Worm (Caenorhabditis elegans) whole organism, L4 larva: ENCODE measurements around the gene F55E10.4.

ENCODE experiments used
- F26F4.8 ChIP-seq: fragments of 200-800 bp; sonication (Bioruptor generic); conservative IDR thresholded peaks from 2 replicates; pipeline ENCODE4 v1.3.6; 2022; ENCODE audit warnings: missing genetic modification characterization, missing compliant biosample characterization
- F37D6.2 ChIP-seq: sonication (generic microtip); optimal IDR thresholded peaks from 2 replicates; lab custom pipeline; 2016; ENCODE audit warnings: mild to moderate bottlenecking, missing genetic modification characterization, missing compliant biosample characterization
- R02D3.7 ChIP-seq: fragments of 150-350 bp; sonication (generic microtip); optimal IDR thresholded peaks from 3 replicates; lab custom pipeline; 2014; ENCODE audit warnings: missing biosample characterization, missing genetic modification characterization
- T20F7.1 ChIP-seq: fragments of 200-800 bp; sonication (Bioruptor generic); optimal IDR thresholded peaks from 2 replicates; lab custom pipeline; 2018; ENCODE audit warnings: mild to moderate bottlenecking, missing genetic modification characterization, missing compliant biosample characterization
- T26A8.4 ChIP-seq: fragments of 200-800 bp; sonication (Bioruptor generic); IDR thresholded peaks from 2 replicates; pipeline ENCODE4 v1.3.6; 2022; ENCODE audit warnings: missing genetic modification characterization, missing compliant biosample characterization
- ZK337.2 ChIP-seq: fragments of 200-800 bp; sonication (Bioruptor generic); IDR thresholded peaks from 2 replicates; pipeline ENCODE4 v1.3.6; 2022; ENCODE audit warnings: missing genetic modification reagents, missing genetic modification characterization, missing compliant biosample characterization
- aha-1 ChIP-seq: fragments of 150-350 bp; peaks from one replicate; lab custom pipeline; 2014; ENCODE audit warnings: missing biosample characterization, missing genetic modification characterization
- attf-4 ChIP-seq: sonication (generic microtip); optimal IDR thresholded peaks from 3 replicates; lab custom pipeline; 2017; ENCODE audit warnings: missing biosample characterization, missing genetic modification characterization
- ctbp-1 ChIP-seq: fragments of 200-800 bp; sonication (Bioruptor generic); IDR thresholded peaks from 2 replicates; pipeline ENCODE4 v1.3.6; 2022; ENCODE audit warnings: missing genetic modification reagents, missing genetic modification characterization, missing compliant biosample characterization
- daf-16 ChIP-seq, 3 experiments: sonication (generic microtip); optimal IDR thresholded peaks; 2 replicates each; lab custom pipeline; 2016 to 2017; ENCODE audit warnings: missing genetic modification characterization in 3 of 3, missing genetic modification reagents in 3 of 3, mild to moderate bottlenecking in 2 of 3, missing compliant biosample characterization in 2 of 3, missing biosample characterization in 1 of 3, moderate library complexity in 1 of 3
- dmd-6 ChIP-seq: fragments of 200-800 bp; sonication (Bioruptor generic); IDR thresholded peaks from 2 replicates; pipeline ENCODE4 v1.3.6; 2022; ENCODE audit warnings: missing genetic modification reagents, missing genetic modification characterization, missing compliant biosample characterization
- dmd-8 ChIP-seq: fragments of 200-800 bp; sonication (Bioruptor generic); IDR thresholded peaks from 2 replicates; pipeline ENCODE4 v1.3.6; 2022; ENCODE audit warnings: missing genetic modification characterization, missing compliant biosample characterization
- dpl-1 ChIP-seq: fragments of 150-350 bp; optimal IDR thresholded peaks from 2 replicates; lab custom pipeline; 2014; ENCODE audit warnings: missing biosample characterization, missing genetic modification reagents, missing genetic modification characterization
- duxl-1 ChIP-seq: sonication (generic microtip); optimal IDR thresholded peaks from 2 replicates; lab custom pipeline; 2016; ENCODE audit warnings: mild to moderate bottlenecking, missing genetic modification characterization, moderate library complexity, missing compliant biosample characterization; ENCODE audit not compliant: poor library complexity
- dve-1 ChIP-seq: sonication (generic microtip); optimal IDR thresholded peaks from 2 replicates; lab custom pipeline; 2017; ENCODE audit warnings: antibody characterized with exemption, mild to moderate bottlenecking, missing genetic modification characterization, missing compliant biosample characterization; ENCODE audit not compliant: insufficient read depth
- egl-43 ChIP-seq: fragments of 200-800 bp; sonication (Bioruptor generic); IDR thresholded peaks from 2 replicates; pipeline ENCODE4 v1.3.6; 2022; ENCODE audit warnings: missing genetic modification reagents, missing genetic modification characterization, missing compliant biosample characterization
- fkh-10 ChIP-seq: fragments of 150-350 bp; optimal IDR thresholded peaks from 2 replicates; lab custom pipeline; 2014; ENCODE audit warnings: missing biosample characterization, missing genetic modification reagents, missing genetic modification characterization
- hif-1 ChIP-seq, 2 experiments: sonication (generic microtip); optimal IDR thresholded peaks; 2 replicates each; lab custom pipeline; 2016 to 2017; ENCODE audit warnings: missing compliant biosample characterization in 2 of 2, missing genetic modification characterization in 2 of 2, missing genetic modification reagents in 2 of 2, missing genotype in 2 of 2, mild to moderate bottlenecking in 1 of 2
- hlh-11 ChIP-seq: fragments of 200-800 bp; sonication (Bioruptor generic); optimal IDR thresholded peaks from 2 replicates; lab custom pipeline; 2018; ENCODE audit warnings: mild to moderate bottlenecking, missing genetic modification characterization, missing compliant biosample characterization
- hmg-1.1 ChIP-seq: fragments of 200-800 bp; sonication (Bioruptor generic); IDR thresholded peaks from 2 replicates; pipeline ENCODE4 v1.3.6; 2022; ENCODE audit warnings: missing genetic modification reagents, missing genetic modification characterization, missing compliant biosample characterization
- jun-1 ChIP-seq: fragments of 150-350 bp; optimal IDR thresholded peaks from 2 replicates; lab custom pipeline; 2014; ENCODE audit warnings: missing biosample characterization, missing genetic modification reagents, missing genetic modification characterization
- lin-13 ChIP-seq: fragments of 150-350 bp; optimal IDR thresholded peaks from 2 replicates; lab custom pipeline; 2014; ENCODE audit warnings: missing biosample characterization, missing genetic modification reagents, missing genetic modification characterization
- lin-38 ChIP-seq: fragments of 200-800 bp; sonication (Bioruptor generic); IDR thresholded peaks from 2 replicates; pipeline ENCODE4 v1.3.6; 2022; ENCODE audit warnings: missing genetic modification reagents, missing genetic modification characterization, missing compliant biosample characterization
- lsy-2 ChIP-seq, 2 experiments: fragments of 150-350 bp in 1 of 2; sonication (generic microtip) in 1 of 2; optimal IDR thresholded peaks; 2 replicates each; lab custom pipeline; 2014 to 2017; ENCODE audit warnings: missing biosample characterization in 2 of 2, missing genetic modification characterization in 2 of 2
- mep-1 ChIP-seq: fragments of 150-350 bp; sonication (generic microtip); optimal IDR thresholded peaks from 3 replicates; lab custom pipeline; 2014; ENCODE audit warnings: missing biosample characterization, missing genetic modification characterization
- mes-2 ChIP-seq: sonication (generic microtip); optimal IDR thresholded peaks from 2 replicates; lab custom pipeline; 2016; ENCODE audit warnings: missing genotype, mild to moderate bottlenecking, missing genetic modification characterization, missing compliant biosample characterization; ENCODE audit not compliant: poor library complexity, severe bottlenecking
- mxl-2 ChIP-seq: fragments of 200-800 bp; sonication (Bioruptor generic); conservative IDR thresholded peaks from 2 replicates; pipeline ENCODE4 v1.3.6; 2022; ENCODE audit warnings: missing genetic modification reagents, missing genetic modification characterization, missing compliant biosample characterization
- mxl-3 ChIP-seq: fragments of 200-800 bp; sonication (Bioruptor generic); optimal IDR thresholded peaks from 2 replicates; lab custom pipeline; 2018; ENCODE audit warnings: mild to moderate bottlenecking, missing genetic modification characterization, missing compliant biosample characterization
- nhr-11 ChIP-seq: fragments of 150-350 bp; optimal IDR thresholded peaks from 2 replicates; lab custom pipeline; 2014; ENCODE audit warnings: missing biosample characterization, missing genetic modification characterization
- nhr-25 ChIP-seq: sonication (generic microtip); optimal IDR thresholded peaks from 2 replicates; lab custom pipeline; 2017; ENCODE audit warnings: missing genetic modification characterization, mild to moderate bottlenecking, missing compliant biosample characterization, antibody characterized with exemption, moderate library complexity, borderline replicate concordance; ENCODE audit not compliant: insufficient read depth
- nhr-28 ChIP-seq: fragments of 150-350 bp; optimal IDR thresholded peaks from 2 replicates; lab custom pipeline; 2014; ENCODE audit warnings: missing biosample characterization, missing genetic modification characterization
- nhr-42 ChIP-seq: fragments of 200-800 bp; sonication (Bioruptor generic); IDR thresholded peaks from 2 replicates; pipeline ENCODE4 v1.3.6; 2022; ENCODE audit warnings: missing genetic modification characterization, missing compliant biosample characterization
- nhr-6 ChIP-seq: fragments of 150-350 bp; optimal IDR thresholded peaks from 2 replicates; lab custom pipeline; 2014; ENCODE audit warnings: missing biosample characterization, missing genetic modification characterization
- nhr-77 ChIP-seq: fragments of 150-350 bp; optimal IDR thresholded peaks from 2 replicates; lab custom pipeline; 2014; ENCODE audit warnings: missing biosample characterization, missing genetic modification characterization
- php-3 ChIP-seq: fragments of 200-800 bp; sonication (Bioruptor generic); IDR thresholded peaks from 2 replicates; pipeline ENCODE4 v1.3.6; 2022; ENCODE audit warnings: missing genetic modification reagents, missing genetic modification characterization, missing compliant biosample characterization
- pqm-1 ChIP-seq: sonication (generic microtip); optimal IDR thresholded peaks from 2 replicates; lab custom pipeline; 2017; ENCODE audit warnings: missing biosample characterization, missing genetic modification characterization
- rbr-2 ChIP-seq: sonication (generic microtip); optimal IDR thresholded peaks from 2 replicates; lab custom pipeline; 2016; ENCODE audit warnings: missing genotype, missing genetic modification characterization, missing compliant biosample characterization
- set-16 ChIP-seq: fragments of 200-800 bp; sonication (Bioruptor generic); IDR thresholded peaks from 2 replicates; pipeline ENCODE4 v1.3.6; 2022; ENCODE audit warnings: missing genetic modification reagents, missing genetic modification characterization, missing compliant biosample characterization
- snpc-1.2 ChIP-seq: fragments of 200-800 bp; sonication (Bioruptor generic); IDR thresholded peaks from 2 replicates; pipeline ENCODE4 v1.3.6; 2022; ENCODE audit warnings: missing genetic modification reagents, missing genetic modification characterization, missing compliant biosample characterization
- unc-62 ChIP-seq, 3 experiments: fragments of 150-350 bp in 1 of 3; sonication (generic microtip); optimal IDR thresholded peaks in 2 of 3; peaks in 1 of 3; 1 replicate in 1 of 3; 2 replicates in 2 of 3; lab custom pipeline; 2014 to 2017; ENCODE audit warnings: missing biosample characterization in 3 of 3, missing genetic modification characterization in 3 of 3, missing genetic modification reagents in 3 of 3, missing genotype in 1 of 3
- zag-1 ChIP-seq: fragments of 150-350 bp; optimal IDR thresholded peaks from 2 replicates; lab custom pipeline; 2014; ENCODE audit warnings: missing biosample characterization, missing genetic modification characterization
- zfp-2 ChIP-seq: sonication (generic microtip); optimal IDR thresholded peaks from 2 replicates; lab custom pipeline; 2016; ENCODE audit warnings: mild to moderate bottlenecking, missing genetic modification characterization, missing compliant biosample characterization
- zip-11 ChIP-seq: fragments of 200-800 bp; sonication (Bioruptor generic); IDR thresholded peaks from 2 replicates; pipeline ENCODE4 v1.3.6; 2022; ENCODE audit warnings: missing genetic modification characterization, missing compliant biosample characterization

Gene F55E10.4

DNA sequence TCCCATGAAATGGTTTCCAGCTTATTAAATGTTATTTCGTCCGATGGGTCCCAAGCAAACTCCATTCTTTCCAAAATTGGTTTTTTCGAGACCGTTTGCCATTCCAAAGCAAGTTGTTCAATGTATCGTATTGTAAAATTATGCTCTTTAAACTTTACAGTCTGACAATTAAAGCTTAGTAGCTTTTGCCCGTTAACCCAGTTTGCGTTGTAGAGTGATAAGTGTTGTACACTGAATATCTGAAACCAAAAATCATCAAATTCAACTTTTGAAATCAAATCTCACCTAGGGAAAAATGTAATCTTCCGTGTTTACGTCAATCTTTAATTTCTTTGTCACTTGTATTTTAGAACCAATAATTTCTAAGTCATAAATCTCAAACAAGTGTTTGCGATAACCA, 30.4 kb downstream of the F55E10.4 start:
- TF ChIP-seq attf-4 (tag; lab: Kevin White, UChicago): no peak
- TF ChIP-seq unc-62 (GFP tag; optimal IDR thresholded peaks at IDR 0.05 in 1 of 2; lab: Kevin White, UChicago): peak in 1 of 2 experiments; percentile 94
- TF ChIP-seq unc-62 (tag; optimal IDR thresholded peaks at IDR 0.05; lab: Kevin White, UChicago): no peak
- no peak for TF ChIP-seq zag-1 (tag; lab: Kevin White, UChicago)
- TF ChIP-seq aha-1 (tag; lab: Kevin White, UChicago): peak; percentile 12

DNA sequence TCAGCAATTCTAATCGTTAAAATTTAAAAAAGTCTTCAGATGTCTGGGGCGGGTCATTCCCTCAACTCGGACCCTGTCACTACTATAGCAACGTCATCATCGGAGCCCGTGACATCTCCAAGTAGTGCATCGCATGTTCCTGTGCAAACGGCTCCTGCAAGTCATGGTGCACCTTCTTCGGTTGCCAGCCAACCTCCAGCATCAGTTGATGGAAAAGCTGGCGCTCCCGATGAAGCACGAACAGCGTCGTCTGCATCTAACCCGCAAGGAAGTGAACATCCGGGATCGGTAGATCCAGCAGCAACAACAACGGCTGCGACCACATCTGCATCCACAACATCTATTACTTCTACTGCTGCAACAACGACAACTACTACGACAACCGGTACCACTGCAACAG, 33.1 kb downstream of the F55E10.4 start, which contains the start of gene R09F10.3:
R09F10.3 (plus strand) TSS at position 40 of the 400 bp plus-strand sequence.
- TF ChIP-seq unc-62 (GFP tag; optimal IDR thresholded peaks at IDR 0.05 in 1 of 2; lab: Kevin White, UChicago) (peak in 1 of 2 experiments; percentile 96), unc-62 (tag; optimal IDR thresholded peaks at IDR 0.05; lab: Kevin White, UChicago) (no peak), snpc-1.2 (GFP tag; lab: Robert Waterston, UW) (no peak), jun-1 (tag; lab: Kevin White, UChicago) (no peak), zip-11 (GFP tag; lab: Robert Waterston, UW) (no peak), ctbp-1 (no peak), lin-38 (GFP tag; lab: Robert Waterston, UW) (no peak), F26F4.8 (GFP tag; lab: Robert Waterston, UW) (0 out of 2 replicates have a peak, but pooled peaks have one; percentile 42), set-16 (GFP tag; lab: Robert Waterston, UW) (peak; percentile 46; the same call in 1 of the 2 replicates), hlh-11 (no peak), T26A8.4 (peak; percentile 32; the same call in 1 of the 2 replicates), php-3 (GFP tag; lab: Robert Waterston, UW) (0 out of 2 replicates have a peak, but pooled peaks have one; percentile 27), ZK337.2 (GFP tag; lab: Robert Waterston, UW) (no peak)

- peak; percentile 24 for TF ChIP-seq duxl-1 (tag; lab: Kevin White, UChicago)
- TF ChIP-seq T26A8.4: no peak
- no peak for TF ChIP-seq T20F7.1 (GFP tag; lab: Kevin White, UChicago)
- no peak for TF ChIP-seq mxl-2 (GFP tag; lab: Robert Waterston, UW)
- peak; percentile 23 for TF ChIP-seq fkh-10 (GFP tag; lab: Kevin White, UChicago)
- TF ChIP-seq hmg-1.1 (GFP tag; lab: Robert Waterston, UW): peak; percentile 79
- TF ChIP-seq F37D6.2 (tag; lab: Kevin White, UChicago): no peak
- TF ChIP-seq dmd-6 (GFP tag; lab: Robert Waterston, UW): peak; percentile 55; the same call in 1 of the 2 replicates
- peak in 1 of 2 experiments; percentile 79 for TF ChIP-seq lsy-2 (tag; optimal IDR thresholded peaks at IDR 0.05; lab: Kevin White, UChicago)
- peak; percentile 67 for TF ChIP-seq nhr-77 (tag; lab: Kevin White, UChicago)
- peak; percentile 75 for TF ChIP-seq mes-2 (tag; lab: Kevin White, UChicago)
- peak; percentile 85 for TF ChIP-seq mep-1 (tag; lab: Kevin White, UChicago)
- no peak for TF ChIP-seq zip-11 (GFP tag; lab: Robert Waterston, UW)
- TF ChIP-seq hif-1 (tag; optimal IDR thresholded peaks at IDR 0.05; lab: Kevin White, UChicago): peak in 1 of 2 experiments; percentile 52
- TF ChIP-seq daf-16 (GFP tag; optimal IDR thresholded peaks at IDR 0.05; lab: Kevin White, UChicago): peak in 1 of 2 experiments; percentile 38
- TF ChIP-seq daf-16 (tag; optimal IDR thresholded peaks at IDR 0.05; lab: Kevin White, UChicago): peak; percentile 33
- TF ChIP-seq rbr-2 (tag; lab: Kevin White, UChicago): peak; percentile 61
- TF ChIP-seq nhr-11 (tag; lab: Kevin White, UChicago): peak; percentile 46
- TF ChIP-seq dpl-1: peak; percentile 47
- TF ChIP-seq nhr-25: peak; percentile 13
- TF ChIP-seq nhr-28 (tag; lab: Kevin White, UChicago): peak; percentile 62
- TF ChIP-seq pqm-1 (tag; lab: Kevin White, UChicago): peak; percentile 37
- TF ChIP-seq zfp-2 (tag; lab: Kevin White, UChicago): no peak
- no peak for TF ChIP-seq R02D3.7 (tag; lab: Kevin White, UChicago)
- 0 out of 2 replicates have a peak, but pooled peaks have one; percentile 16 for TF ChIP-seq nhr-42
- TF ChIP-seq mxl-3 (GFP tag; lab: Kevin White, UChicago): peak; percentile 79
- TF ChIP-seq snpc-1.2 (GFP tag; lab: Robert Waterston, UW): no peak
- peak; percentile 92 for TF ChIP-seq nhr-6 (tag; lab: Kevin White, UChicago)
- peak; percentile 48; the same call in 1 of the 2 replicates for TF ChIP-seq ctbp-1
- TF ChIP-seq lin-13 (GFP tag; lab: Kevin White, UChicago): peak; percentile 77
- TF ChIP-seq unc-62 (GFP tag; optimal IDR thresholded peaks at IDR 0.05 in 1 of 2; lab: Kevin White, UChicago): no peak
- TF ChIP-seq unc-62 (tag; optimal IDR thresholded peaks at IDR 0.05; lab: Kevin White, UChicago): no peak
- TF ChIP-seq egl-43 (GFP tag; lab: Robert Waterston, UW): no peak
- TF ChIP-seq dmd-8 (GFP tag; lab: Robert Waterston, UW): no peak
- peak; percentile 62 for TF ChIP-seq dve-1 (tag; lab: Kevin White, UChicago)
These were observed 40.9 kb downstream of the F55E10.4 start, which contains the start of gene sec-16A.2 for ce11 chrX:8286740-8287299. sec-16A.2 (plus strand) TSS chrX:8287249.
